Worm (Caenorhabditis elegans) whole organism, L1 larva: ENCODE data around the gene Y53C12A.10.

Experiments used
- aha-1 ChIP-seq: fragments of 150-350 bp; optimal IDR thresholded peaks from 2 replicates; lab custom pipeline; 2014; ENCODE audit warnings: missing biosample characterization, missing genetic modification characterization
- aly-2 ChIP-seq: fragments of 150-350 bp; optimal IDR thresholded peaks from 2 replicates; lab custom pipeline; 2014; ENCODE audit warnings: missing biosample characterization, missing genetic modification characterization
- ceh-8 ChIP-seq: fragments of 200-800 bp; sonication (Bioruptor generic); optimal IDR thresholded peaks from 2 replicates; lab custom pipeline; 2018; ENCODE audit warnings: mild to moderate bottlenecking, missing genetic modification characterization, moderate library complexity, missing compliant biosample characterization
- ceh-90 ChIP-seq: sonication (generic microtip); optimal IDR thresholded peaks from 2 replicates; lab custom pipeline; 2016; ENCODE audit warnings: missing genetic modification characterization, missing compliant biosample characterization
- ces-1 ChIP-seq: fragments of 150-350 bp; optimal IDR thresholded peaks from 2 replicates; lab custom pipeline; 2014; ENCODE audit warnings: missing biosample characterization, missing genetic modification reagents, missing genetic modification characterization
- nhr-237 ChIP-seq: fragments of 150-350 bp; optimal IDR thresholded peaks from 2 replicates; lab custom pipeline; 2014; ENCODE audit warnings: missing biosample characterization, missing genetic modification characterization
- nhr-28 ChIP-seq: fragments of 150-350 bp; optimal IDR thresholded peaks from 2 replicates; lab custom pipeline; 2014; ENCODE audit warnings: missing biosample characterization, missing genetic modification characterization
- skn-1 ChIP-seq: fragments of 150-350 bp; optimal IDR thresholded peaks from 2 replicates; lab custom pipeline; 2014; ENCODE audit warnings: missing biosample characterization, missing genetic modification characterization
- sptf-1 ChIP-seq: fragments of 150-350 bp; optimal IDR thresholded peaks from 2 replicates; lab custom pipeline; 2014; ENCODE audit warnings: missing biosample characterization, missing genetic modification characterization
- sup-37 ChIP-seq: fragments of 200-800 bp; sonication (Bioruptor generic); optimal IDR thresholded peaks from 2 replicates; lab custom pipeline; 2018; ENCODE audit warnings: mild to moderate bottlenecking, missing genetic modification characterization, missing compliant biosample characterization
- tbx-2 ChIP-seq: sonication (generic microtip); optimal IDR thresholded peaks from 2 replicates; lab custom pipeline; 2016; ENCODE audit warnings: missing genetic modification characterization, missing compliant biosample characterization
- unc-130 ChIP-seq: fragments of 150-350 bp; optimal IDR thresholded peaks from 2 replicates; lab custom pipeline; 2017; ENCODE audit warnings: missing biosample characterization, missing genetic modification characterization, inconsistent platforms
- unc-62 ChIP-seq: fragments of 150-350 bp; optimal IDR thresholded peaks from 2 replicates; lab custom pipeline; 2014; ENCODE audit warnings: missing biosample characterization, missing genetic modification reagents, missing genetic modification characterization
- unc-98 ChIP-seq: fragments of 200-800 bp; sonication (Bioruptor generic); IDR thresholded peaks from 2 replicates; pipeline ENCODE4 v1.3.6; 2022; ENCODE audit warnings: missing genetic modification characterization, missing compliant biosample characterization

DNA sequence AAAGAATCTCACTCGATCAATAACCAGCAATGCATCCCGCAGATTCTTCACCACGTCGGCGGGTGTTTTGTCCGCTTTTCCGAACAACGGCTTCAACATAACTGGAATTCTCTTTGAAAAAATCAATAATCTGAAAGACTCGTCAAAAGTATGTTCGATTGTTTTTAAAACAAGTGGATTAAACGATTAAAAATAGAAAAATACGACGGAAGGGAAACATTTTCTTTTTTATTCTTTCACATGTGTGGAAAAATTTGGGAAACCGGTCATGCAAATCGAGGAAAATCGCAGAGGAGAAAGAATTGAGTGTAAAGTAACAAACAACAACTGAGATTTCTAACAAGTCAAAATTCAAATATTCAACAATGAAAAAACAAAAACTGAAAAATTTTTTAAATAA, 1.0 kb downstream of the Y53C12A.10 start, which contains the start of gene mop-25.2:
- TF ChIP-seq unc-62 (GFP tag; lab: Kevin White, UChicago) (no peak), aly-2 (tag; lab: Kevin White, UChicago) (no peak), aha-1 (no peak), ceh-90 (tag; lab: Kevin White, UChicago) (no peak), skn-1 (no peak), unc-98 (GFP tag; lab: Robert Waterston, UW) (no peak), ceh-8 (GFP tag; lab: Kevin White, UChicago) (no peak), nhr-237 (tag; lab: Kevin White, UChicago) (no peak), sptf-1 (no peak), tbx-2 (tag; lab: Kevin White, UChicago) (no peak), nhr-28 (tag; lab: Kevin White, UChicago) (no peak), ces-1 (GFP tag; lab: Kevin White, UChicago) (no peak), unc-130 (no peak), sup-37 (GFP tag; lab: Kevin White, UChicago) (no peak)
